Worm (Caenorhabditis elegans) whole organism, mixed stage, embryonic: ENCODE measurements around the gene F10C1.8.

Experiments used
- M03D4.4 ChIP-seq: sonication (generic microtip); optimal IDR thresholded peaks from 2 replicates; lab custom pipeline; 2017; ENCODE audit warnings: mild to moderate bottlenecking, missing genetic modification characterization, missing compliant biosample characterization
- ham-2 ChIP-seq: fragments of 200-800 bp; sonication (Bioruptor generic); optimal IDR thresholded peaks from 2 replicates; lab custom pipeline; 2018; ENCODE audit warnings: mild to moderate bottlenecking, missing genetic modification characterization, missing compliant biosample characterization
- pha-4 ChIP-seq: fragments of 150-350 bp; optimal IDR thresholded peaks from 2 replicates; lab custom pipeline; 2018; ENCODE audit warnings: missing biosample characterization, missing genetic modification reagents, missing genetic modification characterization
- unc-62 ChIP-seq: fragments of 150-350 bp; optimal IDR thresholded peaks from 2 replicates; lab custom pipeline; 2014; ENCODE audit warnings: missing biosample characterization, missing genetic modification reagents, missing genetic modification characterization
- ztf-11 ChIP-seq: fragments of 150-350 bp; optimal IDR thresholded peaks from 2 replicates; lab custom pipeline; 2014; ENCODE audit warnings: missing biosample characterization, missing genetic modification characterization

ce11 chrII:5777372-5777771 lies 23.1 kb downstream of the F10C1.8 start:
- TF ChIP-seq unc-62 (GFP tag; lab: Kevin White, UChicago): no peak
- TF ChIP-seq ztf-11 (tag; lab: Kevin White, UChicago): no peak
- no peak for TF ChIP-seq ham-2
- TF ChIP-seq pha-4 (tag; lab: Kevin White, UChicago): no peak
- TF ChIP-seq M03D4.4 (tag; lab: Kevin White, UChicago): no peak
